Worm (Caenorhabditis elegans) whole organism, L3 larva: ENCODE results near the gene F29F11.20.

Source experiments
- R02D3.7 ChIP-seq: fragments of 150-350 bp; optimal IDR thresholded peaks from 2 replicates; lab custom pipeline; 2014; ENCODE audit warnings: missing biosample characterization, missing genetic modification characterization
- ZK546.5 ChIP-seq: sonication (generic microtip); optimal IDR thresholded peaks from 2 replicates; lab custom pipeline; 2017; ENCODE audit warnings: missing biosample characterization, missing genetic modification characterization
- aly-2 ChIP-seq: fragments of 150-350 bp; optimal IDR thresholded peaks from 2 replicates; lab custom pipeline; 2014; ENCODE audit warnings: missing biosample characterization, missing genetic modification characterization
- ama-1 ChIP-seq: fragments of 150-350 bp; optimal IDR thresholded peaks from 2 replicates; lab custom pipeline; 2018
- ceh-16 ChIP-seq: sonication (generic microtip); optimal IDR thresholded peaks from 2 replicates; lab custom pipeline; 2017; ENCODE audit warnings: missing biosample characterization, missing genetic modification characterization
- ceh-28 ChIP-seq: fragments of 150-350 bp; optimal IDR thresholded peaks from 2 replicates; lab custom pipeline; 2014; ENCODE audit warnings: missing biosample characterization, missing genetic modification reagents, missing genetic modification characterization
- ceh-82 ChIP-seq: fragments of 150-350 bp; optimal IDR thresholded peaks from 2 replicates; lab custom pipeline; 2014; ENCODE audit warnings: missing biosample characterization, missing genetic modification characterization
- ceh-9 ChIP-seq: sonication (generic microtip); optimal IDR thresholded peaks from 2 replicates; lab custom pipeline; 2018; ENCODE audit warnings: missing biosample characterization, missing genetic modification characterization
- daf-12 ChIP-seq: fragments of 150-350 bp; optimal IDR thresholded peaks from 2 replicates; lab custom pipeline; 2014; ENCODE audit warnings: missing biosample characterization, missing genetic modification reagents, missing genetic modification characterization
- egl-27 ChIP-seq: sonication (generic microtip); optimal IDR thresholded peaks from 4 replicates; lab custom pipeline; 2017; ENCODE audit warnings: missing biosample characterization, missing genetic modification reagents, missing genetic modification characterization
- egl-5 ChIP-seq: fragments of 150-350 bp; optimal IDR thresholded peaks from 2 replicates; lab custom pipeline; 2017; ENCODE audit warnings: missing biosample characterization, missing genetic modification reagents, missing genetic modification characterization, inconsistent platforms
- elt-1 ChIP-seq: fragments of 150-350 bp; optimal IDR thresholded peaks from 2 replicates; lab custom pipeline; 2014; ENCODE audit warnings: missing biosample characterization, missing genetic modification characterization
- elt-2 ChIP-seq: sonication (generic microtip); optimal IDR thresholded peaks from 2 replicates; lab custom pipeline; 2016; ENCODE audit warnings: missing genetic modification reagents, mild to moderate bottlenecking, missing genetic modification characterization, missing compliant biosample characterization
- elt-3 ChIP-seq, 3 experiments: fragments of 150-350 bp in 1 of 3; sonication (generic microtip) in 2 of 3; optimal IDR thresholded peaks; 2 replicates in 2 of 3; 4 replicates in 1 of 3; lab custom pipeline; 2014 to 2017; ENCODE audit warnings: missing biosample characterization in 3 of 3, missing genetic modification characterization in 3 of 3
- fkh-2 ChIP-seq: fragments of 150-350 bp; optimal IDR thresholded peaks from 2 replicates; lab custom pipeline; 2014; ENCODE audit warnings: missing biosample characterization, missing genetic modification reagents, missing genetic modification characterization
- fos-1 ChIP-seq: fragments of 150-350 bp; optimal IDR thresholded peaks from 2 replicates; lab custom pipeline; 2014; ENCODE audit warnings: missing biosample characterization, missing genetic modification characterization
- hmg-11 ChIP-seq: sonication (generic microtip); optimal IDR thresholded peaks from 2 replicates; lab custom pipeline; 2016; ENCODE audit warnings: missing genetic modification characterization, missing compliant biosample characterization
- jun-1 ChIP-seq: fragments of 150-350 bp; optimal IDR thresholded peaks from 2 replicates; lab custom pipeline; 2014; ENCODE audit warnings: missing biosample characterization, missing genetic modification reagents, missing genetic modification characterization
- lin-15B ChIP-seq: fragments of 150-350 bp; optimal IDR thresholded peaks from 2 replicates; lab custom pipeline; 2014; ENCODE audit warnings: missing biosample characterization, missing genetic modification characterization
- lin-39 ChIP-seq: fragments of 150-350 bp; optimal IDR thresholded peaks from 2 replicates; lab custom pipeline; 2018; ENCODE audit warnings: missing biosample characterization, missing genetic modification reagents, missing genetic modification characterization
- lsy-12 ChIP-seq: sonication (generic microtip); optimal IDR thresholded peaks from 2 replicates; lab custom pipeline; 2016; ENCODE audit warnings: mild to moderate bottlenecking, missing genetic modification characterization, missing compliant biosample characterization
- mml-1 ChIP-seq: fragments of 150-350 bp; sonication (generic microtip); optimal IDR thresholded peaks from 3 replicates; lab custom pipeline; 2014; ENCODE audit warnings: missing biosample characterization, missing genetic modification characterization
- nfya-1 ChIP-seq: sonication (generic microtip); optimal IDR thresholded peaks from 2 replicates; lab custom pipeline; 2017; ENCODE audit warnings: missing genetic modification characterization, mild to moderate bottlenecking, missing compliant biosample characterization, antibody characterized with exemption, moderate library complexity; ENCODE audit not compliant: insufficient read depth
- nhr-11 ChIP-seq: fragments of 150-350 bp; optimal IDR thresholded peaks from 2 replicates; lab custom pipeline; 2014; ENCODE audit warnings: missing biosample characterization, missing genetic modification characterization
- nhr-23 ChIP-seq: fragments of 150-350 bp; optimal IDR thresholded peaks from 2 replicates; lab custom pipeline; 2014; ENCODE audit warnings: missing biosample characterization, missing genetic modification reagents, missing genetic modification characterization
- nhr-237 ChIP-seq: fragments of 150-350 bp; optimal IDR thresholded peaks from 2 replicates; lab custom pipeline; 2014; ENCODE audit warnings: missing biosample characterization, missing genetic modification characterization
- nhr-25 ChIP-seq: sonication (generic microtip); optimal IDR thresholded peaks from 2 replicates; lab custom pipeline; 2017; ENCODE audit warnings: missing biosample characterization, missing genetic modification characterization
- nhr-43 ChIP-seq: sonication (generic microtip); optimal IDR thresholded peaks from 2 replicates; lab custom pipeline; 2016; ENCODE audit warnings: mild to moderate bottlenecking, missing genetic modification characterization, missing compliant biosample characterization; ENCODE audit not compliant: poor library complexity, severe bottlenecking
- nhr-76 ChIP-seq: fragments of 150-350 bp; sonication (generic microtip); optimal IDR thresholded peaks from 5 replicates; lab custom pipeline; 2014; ENCODE audit warnings: missing biosample characterization, missing genetic modification characterization
- pha-4 ChIP-seq: fragments of 150-350 bp; optimal IDR thresholded peaks from 2 replicates; lab custom pipeline; 2014; ENCODE audit warnings: missing biosample characterization, missing genetic modification reagents, missing genetic modification characterization
- pqm-1 ChIP-seq: fragments of 150-350 bp; optimal IDR thresholded peaks from 2 replicates; lab custom pipeline; 2017; ENCODE audit warnings: missing biosample characterization, missing genetic modification characterization, inconsistent platforms
- tbx-2 ChIP-seq: sonication (generic microtip); optimal IDR thresholded peaks from 2 replicates; lab custom pipeline; 2016; ENCODE audit warnings: mild to moderate bottlenecking, missing genetic modification characterization, missing compliant biosample characterization
- ztf-11 ChIP-seq: fragments of 150-350 bp; optimal IDR thresholded peaks from 2 replicates; lab custom pipeline; 2014; ENCODE audit warnings: missing biosample characterization, missing genetic modification characterization
- ztf-4 ChIP-seq: fragments of 150-350 bp; optimal IDR thresholded peaks from 2 replicates; lab custom pipeline; 2014; ENCODE audit warnings: missing biosample characterization, missing genetic modification characterization

F29F11.20 gene

ce11 chrV:10721912-10722426 is 34.3 kb downstream of the F29F11.20 start (continued):
- TF ChIP-seq tbx-2 (tag; lab: Kevin White, UChicago) (no peak), ceh-9 (no peak), fkh-2 (no peak), nhr-237 (tag; lab: Kevin White, UChicago) (no peak), ztf-11 (tag; lab: Kevin White, UChicago) (no peak), fos-1 (tag; lab: Kevin White, UChicago) (no peak), ama-1 (lab: Kevin White, UChicago) (peak; percentile 66), ceh-28 (tag; lab: Kevin White, UChicago) (no peak), nhr-11 (tag; lab: Kevin White, UChicago) (no peak), aly-2 (tag; lab: Kevin White, UChicago) (no peak), ZK546.5 (tag; lab: Kevin White, UChicago) (no peak), jun-1 (no peak), nhr-25 (tag; lab: Kevin White, UChicago) (no peak), mml-1 (tag; lab: Kevin White, UChicago) (no peak), lin-39 (tag; lab: Kevin White, UChicago) (peak; percentile 90)

ce11 chrV:10722595-10722994 is 34.9 kb downstream of the F29F11.20 start:
- TF ChIP-seq pha-4: peak; percentile 70
- no peak for TF ChIP-seq ceh-16 (tag; lab: Kevin White, UChicago)
- TF ChIP-seq nhr-25 (tag; lab: Kevin White, UChicago): peak; percentile 51
- peak; percentile 70 for TF ChIP-seq nhr-43 (tag; lab: Kevin White, UChicago)
- no peak for TF ChIP-seq ztf-11 (tag; lab: Kevin White, UChicago)
- no peak for TF ChIP-seq ceh-82
- no peak for TF ChIP-seq R02D3.7
- peak; percentile 5 for TF ChIP-seq hmg-11 (tag; lab: Kevin White, UChicago)
- no peak for TF ChIP-seq fos-1 (tag; lab: Kevin White, UChicago)
- TF ChIP-seq daf-12 (tag; lab: Kevin White, UChicago): no peak
- no peak for TF ChIP-seq elt-2
- no peak for TF ChIP-seq elt-3 (tag; optimal IDR thresholded peaks at IDR 0.05; lab: Kevin White, UChicago)
- TF ChIP-seq, all 47 proteins: peak for 4

- TF ChIP-seq lin-39 (tag; lab: Kevin White, UChicago): peak; percentile 42
- TF ChIP-seq pha-4: peak; percentile 48
- no peak for TF ChIP-seq lin-15B (tag; lab: Kevin White, UChicago)
- peak; percentile 28 for TF ChIP-seq nfya-1 (tag; lab: Kevin White, UChicago)
Measured at ce11 chrV:10723181-10723580, 35.5 kb downstream of the F29F11.20 start.

- TF ChIP-seq nhr-11 (tag; lab: Kevin White, UChicago) (no peak), R02D3.7 (no peak), ceh-82 (no peak), tbx-2 (tag; lab: Kevin White, UChicago) (no peak), lin-15B (tag; lab: Kevin White, UChicago) (no peak), ceh-28 (tag; lab: Kevin White, UChicago) (no peak)
Measured at ce11 chrV:10723583-10723982, 35.9 kb downstream of the F29F11.20 start.

ce11 chrV:10724472-10724871 is 36.8 kb downstream of the F29F11.20 start:
- no peak for TF ChIP-seq nhr-76 (tag; lab: Kevin White, UChicago)
- TF ChIP-seq pha-4: peak; percentile 70
- no peak for TF ChIP-seq R02D3.7
- no peak for TF ChIP-seq nhr-23 (tag; lab: Kevin White, UChicago)
- no peak for TF ChIP-seq lsy-12 (tag; lab: Kevin White, UChicago)
- peak; percentile 36 for TF ChIP-seq egl-5 (tag; lab: Kevin White, UChicago)
- TF ChIP-seq elt-1: no peak
- no peak for TF ChIP-seq pqm-1 (tag; lab: Kevin White, UChicago)
- no peak for TF ChIP-seq ceh-28 (tag; lab: Kevin White, UChicago)
- no peak for TF ChIP-seq egl-27 (tag; lab: Kevin White, UChicago)
- no peak for TF ChIP-seq ceh-82
- no peak for TF ChIP-seq ceh-16 (tag; lab: Kevin White, UChicago)
- TF ChIP-seq mml-1 (tag; lab: Kevin White, UChicago): no peak
- no peak for TF ChIP-seq lin-15B (tag; lab: Kevin White, UChicago)
- no peak for TF ChIP-seq ztf-4 (tag; lab: Kevin White, UChicago)
